Fruit fly (Drosophila melanogaster): ENCODE data around the gene CG5989.

The CG5989 gene

dm6 chr3L:8633614-8634325, 29.8 kb upstream of the CG5989 start, which contains the start of gene Cdc6 (continued):
- TF ChIP-seq zen (tag; optimal IDR thresholded peaks at IDR 0.05): peak; percentile 27
- TF ChIP-seq Ssrp (tag; optimal IDR thresholded peaks at IDR 0.05): no peak
- peak; percentile 60; the same call in 1 of the 3 replicates for TF ChIP-seq so (GFP tag; IDR thresholded peaks at IDR 0.05)
- no peak for TF ChIP-seq hbn (GFP tag; IDR thresholded peaks at IDR 0.05; ENCODE audit: partially characterized antibody)
- no peak for TF ChIP-seq CG4730 (GFP tag; IDR thresholded peaks at IDR 0.05)
- no peak for TF ChIP-seq CTCF (GFP tag; optimal IDR thresholded peaks at IDR 0.05)
- TF ChIP-seq stwl (tag; optimal IDR thresholded peaks at IDR 0.05): peak; percentile 58
- TF ChIP-seq zfh1 (GFP tag; IDR thresholded peaks at IDR 0.05): no peak
- peak; percentile 82 to 96 for TF ChIP-seq crp (GFP tag; optimal IDR thresholded peaks at IDR 0.05)
- TF ChIP-seq cas (GFP tag; IDR thresholded peaks at IDR 0.05): no peak
- no peak for TF ChIP-seq CG16815 (GFP tag; optimal IDR thresholded peaks at IDR 0.05)
- TF ChIP-seq bbx (GFP tag; IDR thresholded peaks at IDR 0.05; ENCODE audit: partially characterized antibody): peak; percentile 53; the same call in 1 of the 2 replicates
- TF ChIP-seq Lpt (GFP tag; optimal IDR thresholded peaks at IDR 0.05): no peak
- no peak for TF ChIP-seq CG6254 (GFP tag; optimal IDR thresholded peaks at IDR 0.05)
- TF ChIP-seq prd (optimal IDR thresholded peaks at IDR 0.05): no peak
- no peak for TF ChIP-seq prd (GFP tag; IDR thresholded peaks at IDR 0.05)
- TF ChIP-seq jing (GFP tag; optimal IDR thresholded peaks at IDR 0.05): no peak
- TF ChIP-seq Fer1 (GFP tag; optimal IDR thresholded peaks at IDR 0.05): no peak
- TF ChIP-seq CG34422 (GFP tag; IDR thresholded peaks at IDR 0.05): no peak
- TF ChIP-seq sob (GFP tag; IDR thresholded peaks at IDR 0.05): no peak
- no peak for TF ChIP-seq CG13123 (GFP tag; optimal IDR thresholded peaks at IDR 0.05)
- peak; percentile 13 for TF ChIP-seq phol (tag; optimal IDR thresholded peaks at IDR 0.05)
- peak; percentile 17 for TF ChIP-seq sens (GFP tag)
- TF ChIP-seq Hr78 (GFP tag; optimal IDR thresholded peaks at IDR 0.05): peak in 1 of 2 experiments; percentile 4
- TF ChIP-seq tx (GFP tag; optimal IDR thresholded peaks at IDR 0.05): peak; percentile 49
- no peak for TF ChIP-seq ranshi (GFP tag; IDR thresholded peaks at IDR 0.05)
- no peak for TF ChIP-seq ro (GFP tag; IDR thresholded peaks at IDR 0.05)
- peak; percentile 36 for TF ChIP-seq dm (GFP tag; optimal IDR thresholded peaks at IDR 0.05)
- TF ChIP-seq CG1832 (GFP tag; optimal IDR thresholded peaks at IDR 0.05): no peak
- TF ChIP-seq ara (GFP tag; IDR thresholded peaks at IDR 0.05): no peak
- peak; percentile 89 for TF ChIP-seq Dref (GFP tag; IDR thresholded peaks at IDR 0.05)
- no peak for TF ChIP-seq Poxn (GFP tag; IDR thresholded peaks at IDR 0.05)
- no peak for TF ChIP-seq CG17328 (GFP tag; IDR thresholded peaks at IDR 0.05)
- TF ChIP-seq HLH4C (GFP tag; IDR thresholded peaks at IDR 0.05; ENCODE audit: partially characterized antibody): 0 out of 3 replicates have a peak, but pooled peaks have one; percentile 43
- peak; percentile 44 for TF ChIP-seq trem (tag; optimal IDR thresholded peaks at IDR 0.05)
- TF ChIP-seq lilli (GFP tag; optimal IDR thresholded peaks at IDR 0.05): no peak
- no peak for TF ChIP-seq zf30C (GFP tag; optimal IDR thresholded peaks at IDR 0.05)
- TF ChIP-seq CG2712 (tag; optimal IDR thresholded peaks at IDR 0.05): peak; percentile 3
- no peak for TF ChIP-seq CG7556 (GFP tag; optimal IDR thresholded peaks at IDR 0.05)
- TF ChIP-seq pros (GFP tag; optimal IDR thresholded peaks at IDR 0.05): no peak
- no peak for TF ChIP-seq CG1024 (GFP tag; IDR thresholded peaks at IDR 0.05)
- peak; percentile 46; the same call in 1 of the 2 replicates for TF ChIP-seq Bgb (GFP tag; IDR thresholded peaks at IDR 0.05; ENCODE audit: partially characterized antibody)
- TF ChIP-seq CG3838 (GFP tag; optimal IDR thresholded peaks at IDR 0.05): no peak
- no peak for TF ChIP-seq bowl (GFP tag; IDR thresholded peaks at IDR 0.05)
